Fruit fly (Drosophila melanogaster) whole organism, adult: ENCODE data around the gene CG13137.
A peak's percentile ranks its signal among the peaks of the same experiment; 100 is the strongest.

ENCODE experiments used
- CG12768 ChIP-seq: fragments of 200-800 bp; sonication (Bioruptor generic); optimal IDR thresholded peaks from 2 replicates; lab custom pipeline; 2017; ENCODE audit warnings: missing biosample characterization, missing genetic modification characterization, mild to moderate bottlenecking, moderate library complexity, missing genetic modification reagents
- CG14711 ChIP-seq: fragments of 200-800 bp; sonication (Bioruptor generic); optimal IDR thresholded peaks from 2 replicates; lab custom pipeline; 2018; ENCODE audit warnings: missing biosample characterization, mild to moderate bottlenecking, missing genetic modification characterization, moderate library complexity
- CG5204 ChIP-seq: fragments of 200-800 bp; sonication (Bioruptor generic); optimal IDR thresholded peaks from 2 replicates; lab custom pipeline; 2016; ENCODE audit warnings: missing biosample characterization, missing genetic modification characterization
- Crg-1 ChIP-seq: fragments of 200-800 bp; sonication (Bioruptor generic); optimal IDR thresholded peaks from 2 replicates; lab custom pipeline; 2016; ENCODE audit warnings: missing biosample characterization, missing genetic modification characterization
- cic ChIP-seq: fragments of 200-800 bp; sonication (Bioruptor generic); optimal IDR thresholded peaks from 2 replicates; lab custom pipeline; 2017; ENCODE audit warnings: missing biosample characterization, mild to moderate bottlenecking, missing genetic modification characterization, moderate library complexity
- tj ChIP-seq: fragments of 200-800 bp; sonication (Bioruptor generic); optimal IDR thresholded peaks from 3 replicates; lab custom pipeline; 2017; ENCODE audit warnings: missing biosample characterization, mild to moderate bottlenecking, missing genetic modification characterization, moderate library complexity

dm6 chr2L:10143334-10143733 lies 29.2 kb upstream of the CG13137 start:
- TF ChIP-seq CG5204 (GFP tag; lab: Kevin White, UChicago) (no peak), CG14711 (tag; lab: Kevin White, UChicago) (no peak), cic (GFP tag; lab: Kevin White, UChicago) (no peak), tj (GFP tag; lab: Kevin White, UChicago) (no peak), CG12768 (GFP tag; lab: Kevin White, UChicago) (peak; percentile 53), Crg-1 (GFP tag; lab: Kevin White, UChicago) (no peak)
